Fruit fly (Drosophila melanogaster): ENCODE measurements around the gene Pgam5.
A peak's percentile ranks its signal among the peaks of the same experiment; 100 is the strongest.

Pgam5 gene

DNA sequence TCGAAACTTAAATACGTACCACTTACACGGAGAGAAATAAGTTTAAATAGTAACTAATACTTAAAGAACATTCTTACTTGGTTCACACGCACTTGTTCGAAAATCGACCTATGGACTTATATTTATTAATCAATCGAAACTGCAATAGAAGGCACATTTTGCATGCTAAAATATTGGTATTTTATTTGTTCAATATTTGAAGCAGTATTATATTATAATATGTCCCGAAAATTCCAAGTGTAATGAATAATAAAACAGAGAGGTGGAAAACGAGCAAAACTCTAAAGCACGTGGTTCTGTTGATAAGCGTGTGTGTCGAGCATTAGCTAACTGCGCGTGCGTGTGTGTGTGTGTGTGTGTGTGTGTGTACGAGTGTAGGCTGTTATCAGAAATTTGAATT lies 23.5 kb downstream of the Pgam5 start:
- peak; percentile 76 for TF ChIP-seq OdsH (GFP tag; optimal IDR thresholded peaks at IDR 0.05)
- no peak for TF ChIP-seq dsf (GFP tag; optimal IDR thresholded peaks at IDR 0.05; ENCODE audit: borderline replicate concordance)
- no peak for TF ChIP-seq GATAd (GFP tag; optimal IDR thresholded peaks at IDR 0.05)
- TF ChIP-seq Myc (optimal IDR thresholded peaks at IDR 0.05) = no peak
- peak; percentile 55 for TF ChIP-seq Hnf4 (GFP tag; optimal IDR thresholded peaks at IDR 0.05)
- TF ChIP-seq Abd-B (GFP tag; optimal IDR thresholded peaks at IDR 0.05) = no peak
- TF ChIP-seq rgr (GFP tag; optimal IDR thresholded peaks at IDR 0.05) = peak; percentile 77
- no peak for TF ChIP-seq Hr83 (GFP tag; optimal IDR thresholded peaks at IDR 0.05; ENCODE audit: poor library complexity, severe bottlenecking)
- peak; percentile 34 for TF ChIP-seq woc (GFP tag; optimal IDR thresholded peaks at IDR 0.05)
- TF ChIP-seq HLH106 (tag; optimal IDR thresholded peaks at IDR 0.05) = peak; percentile 56
- TF ChIP-seq CG32264 (GFP tag; optimal IDR thresholded peaks at IDR 0.05) = no peak
- no peak for TF ChIP-seq Dfd (GFP tag; optimal IDR thresholded peaks at IDR 0.05)
- peak; percentile 69 for TF ChIP-seq Sp1 (GFP tag; optimal IDR thresholded peaks at IDR 0.05)
- TF ChIP-seq Hr78 (GFP tag; optimal IDR thresholded peaks at IDR 0.05) = no peak
- TF ChIP-seq dmrt93B (GFP tag; optimal IDR thresholded peaks at IDR 0.05) = no peak
- TF ChIP-seq usp (GFP tag; optimal IDR thresholded peaks at IDR 0.05) = no peak
- TF ChIP-seq pan (optimal IDR thresholded peaks at IDR 0.05) = no peak
- no peak for TF ChIP-seq tai (GFP tag; optimal IDR thresholded peaks at IDR 0.05)
- TF ChIP-seq Dif (GFP tag; optimal IDR thresholded peaks at IDR 0.05; ENCODE audit: partially characterized antibody) = no peak
- no peak for TF ChIP-seq dl (GFP tag; optimal IDR thresholded peaks at IDR 0.05; ENCODE audit: insufficient read depth in 1 of 2, partially characterized antibody in 2 of 2)
- TF ChIP-seq lola (GFP tag; optimal IDR thresholded peaks at IDR 0.05) = no peak
- peak; percentile 72 for TF ChIP-seq br (GFP tag; optimal IDR thresholded peaks at IDR 0.05)
- TF ChIP-seq Rel (GFP tag; optimal IDR thresholded peaks at IDR 0.05) = no peak
- peak; percentile 11 for TF ChIP-seq Rel (tag; optimal IDR thresholded peaks at IDR 0.05)
- peak; percentile 88 for TF ChIP-seq sv (GFP tag; optimal IDR thresholded peaks at IDR 0.05)
- peak in 1 of 2 experiments; percentile 77 for TF ChIP-seq foxo (GFP tag; optimal IDR thresholded peaks at IDR 0.05)
- no peak for TF ChIP-seq Vsx2 (GFP tag; optimal IDR thresholded peaks at IDR 0.05; ENCODE audit: partially characterized antibody)
- TF ChIP-seq sage (GFP tag; optimal IDR thresholded peaks at IDR 0.05) = peak; percentile 10
- no peak for TF ChIP-seq CrebA (GFP tag; optimal IDR thresholded peaks at IDR 0.05; ENCODE audit: borderline replicate concordance)
- peak; percentile 72 for TF ChIP-seq fru (GFP tag; optimal IDR thresholded peaks at IDR 0.05)
- no peak for TF ChIP-seq CG9705 (GFP tag; optimal IDR thresholded peaks at IDR 0.05)
- peak; percentile 71 for TF ChIP-seq ey (GFP tag; optimal IDR thresholded peaks at IDR 0.05)
- peak; percentile 80 for TF ChIP-seq h (GFP tag; optimal IDR thresholded peaks at IDR 0.05)
- no peak for TF ChIP-seq jim (GFP tag; optimal IDR thresholded peaks at IDR 0.05)
- TF ChIP-seq Mio (GFP tag; optimal IDR thresholded peaks at IDR 0.05) = no peak
- peak; percentile 58 for TF ChIP-seq psq (GFP tag; optimal IDR thresholded peaks at IDR 0.05)
- TF ChIP-seq brk (GFP tag; optimal IDR thresholded peaks at IDR 0.05) = no peak
- peak; percentile 51 for TF ChIP-seq Jra (GFP tag; optimal IDR thresholded peaks at IDR 0.05)
- TF ChIP-seq N (GFP tag; optimal IDR thresholded peaks at IDR 0.05) = no peak

DNA sequence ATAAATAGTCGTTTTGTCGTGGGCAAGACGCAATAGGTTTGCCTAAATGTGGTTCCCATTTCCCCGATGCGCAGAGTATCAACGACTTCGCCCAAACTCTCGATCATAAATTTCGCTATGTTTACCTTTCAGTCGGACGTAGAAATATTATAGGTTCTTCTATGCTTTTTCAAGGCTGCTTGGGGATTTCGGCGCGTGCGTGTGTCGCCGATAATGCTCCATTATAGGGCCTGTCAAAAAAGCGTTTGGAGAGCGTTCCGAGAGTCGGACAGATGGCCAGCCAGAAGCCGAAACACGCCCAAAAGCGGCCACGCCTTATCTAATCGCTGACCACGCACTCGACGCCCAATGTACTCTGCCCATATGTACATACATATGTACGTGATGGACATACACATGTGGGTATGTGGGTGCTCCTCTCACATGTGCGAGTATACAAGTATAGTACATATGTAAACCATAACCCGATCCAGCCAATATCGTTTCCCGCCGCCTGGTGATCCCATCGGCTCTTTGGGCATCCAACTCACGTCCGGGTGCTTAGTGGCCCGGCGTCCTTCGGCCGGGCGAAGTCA lies 24.7 kb downstream of the Pgam5 start:
- no peak for TF ChIP-seq Hr83 (GFP tag; optimal IDR thresholded peaks at IDR 0.05; ENCODE audit: poor library complexity, severe bottlenecking)
- TF ChIP-seq sv (GFP tag; optimal IDR thresholded peaks at IDR 0.05) = no peak
- TF ChIP-seq tai (GFP tag; optimal IDR thresholded peaks at IDR 0.05) = no peak
- TF ChIP-seq jim (GFP tag; optimal IDR thresholded peaks at IDR 0.05) = no peak
- no peak for TF ChIP-seq foxo (GFP tag; optimal IDR thresholded peaks at IDR 0.05)
- TF ChIP-seq br (GFP tag; optimal IDR thresholded peaks at IDR 0.05) = no peak
- no peak for TF ChIP-seq rgr (GFP tag; optimal IDR thresholded peaks at IDR 0.05)

DNA sequence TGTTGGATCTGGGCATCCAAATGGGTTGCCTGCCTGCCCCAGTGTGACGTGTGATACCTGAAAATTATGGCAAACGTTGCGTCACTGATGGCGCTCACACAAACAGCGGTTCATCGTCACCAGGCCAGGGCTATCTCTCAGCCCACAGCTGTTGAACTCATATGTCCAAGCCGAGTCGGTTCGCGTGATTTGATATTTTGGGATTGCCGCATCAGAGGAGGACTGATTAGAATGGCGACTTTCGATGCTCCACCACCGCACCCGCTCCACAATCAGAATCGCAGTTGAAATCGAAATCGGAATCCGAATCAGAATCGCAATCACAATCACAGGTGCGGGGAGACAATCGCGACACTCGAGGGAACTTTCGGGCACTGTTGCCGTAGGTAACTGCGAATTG lies 25.6 kb downstream of the Pgam5 start:
- TF ChIP-seq Rel (GFP tag; optimal IDR thresholded peaks at IDR 0.05) (no peak), Rel (tag; optimal IDR thresholded peaks at IDR 0.05) (peak; percentile 8), CG32264 (GFP tag; optimal IDR thresholded peaks at IDR 0.05) (no peak)
